Fruit fly (Drosophila melanogaster) whole organism, adult: Measurements from ENCODE around the gene CG33158.
A peak's percentile ranks its signal among the peaks of the same experiment; 100 is the strongest.

Experiments
- CG12768 ChIP-seq: fragments of 200-800 bp; sonication (Bioruptor generic); optimal IDR thresholded peaks from 2 replicates; lab custom pipeline; 2017; ENCODE audit warnings: missing biosample characterization, missing genetic modification characterization, mild to moderate bottlenecking, moderate library complexity, missing genetic modification reagents
- CG33017 ChIP-seq: fragments of 200-800 bp; sonication (Bioruptor generic); optimal IDR thresholded peaks from 2 replicates; lab custom pipeline; 2018; ENCODE audit warnings: missing biosample characterization, mild to moderate bottlenecking, missing genetic modification characterization, moderate library complexity
- CG5204 ChIP-seq: fragments of 200-800 bp; sonication (Bioruptor generic); optimal IDR thresholded peaks from 2 replicates; lab custom pipeline; 2016; ENCODE audit warnings: missing biosample characterization, missing genetic modification characterization
- CG7101 ChIP-seq: fragments of 200-800 bp; sonication (Bioruptor generic); optimal IDR thresholded peaks from 2 replicates; lab custom pipeline; 2018; ENCODE audit warnings: missing biosample characterization, mild to moderate bottlenecking, missing genetic modification characterization, moderate library complexity
- bab1 ChIP-seq: fragments of 200-800 bp; sonication (Bioruptor generic); optimal IDR thresholded peaks from 3 replicates; lab custom pipeline; 2019; ENCODE audit warnings: missing biosample characterization, mild to moderate bottlenecking, missing genetic modification characterization, moderate library complexity
- cic ChIP-seq: fragments of 200-800 bp; sonication (Bioruptor generic); optimal IDR thresholded peaks from 2 replicates; lab custom pipeline; 2017; ENCODE audit warnings: missing biosample characterization, mild to moderate bottlenecking, missing genetic modification characterization, moderate library complexity
- kay ChIP-seq: fragments of 200-800 bp; sonication (Bioruptor generic); peaks from one replicate; lab custom pipeline; 2016; ENCODE audit warnings: missing biosample characterization, missing genetic modification characterization, borderline replicate concordance
- ovo ChIP-seq: fragments of 200-800 bp; sonication (Bioruptor generic); optimal IDR thresholded peaks from 2 replicates; lab custom pipeline; 2016; ENCODE audit warnings: missing biosample characterization, missing genetic modification characterization
- toe ChIP-seq: fragments of 200-800 bp; sonication (Bioruptor generic); optimal IDR thresholded peaks from 2 replicates; lab custom pipeline; 2016; ENCODE audit warnings: missing biosample characterization, missing genetic modification characterization

DNA sequence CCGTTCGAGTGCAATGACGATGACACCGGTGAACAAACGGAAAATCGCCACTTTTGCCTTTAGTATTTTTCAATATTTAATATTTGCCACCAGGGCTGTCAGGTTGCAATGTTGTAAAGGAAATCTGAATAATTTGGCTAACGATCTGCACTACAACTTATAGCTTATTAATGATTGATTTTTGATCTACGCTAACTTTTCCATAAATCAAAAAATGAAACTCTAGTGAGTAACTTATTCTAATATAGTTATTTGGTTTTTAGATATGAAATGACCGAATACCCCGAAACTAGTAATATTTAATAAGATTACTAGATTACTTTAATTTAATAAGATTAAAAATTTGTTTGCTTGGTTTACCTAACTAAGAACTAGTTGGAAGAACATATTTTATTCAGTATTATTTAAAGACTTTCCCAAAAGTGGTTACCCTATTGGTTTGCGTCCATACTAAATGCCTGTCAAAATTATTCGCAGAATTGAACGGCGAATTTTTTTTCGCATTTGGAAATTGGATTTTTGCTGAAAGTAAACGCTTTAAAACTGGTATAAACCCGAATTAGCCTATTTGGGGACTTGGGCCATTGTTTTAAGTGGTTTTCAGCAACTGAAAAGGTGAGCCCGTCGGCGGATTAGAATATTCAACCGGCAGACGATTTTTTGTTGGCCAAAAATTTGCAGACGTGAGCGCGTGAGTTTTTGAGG, 33.4 kb upstream of the CG33158 start, which contains the start of the genes Agpat3 and RAF2:
- TF ChIP-seq toe (peak; percentile 60), kay (GFP tag; lab: Kevin White, UChicago) (no peak), CG5204 (GFP tag; lab: Kevin White, UChicago) (no peak), CG7101 (tag; lab: Kevin White, UChicago) (peak; percentile 7), ovo (GFP tag; lab: Kevin White, UChicago) (no peak), CG33017 (tag; lab: Kevin White, UChicago) (no peak), CG12768 (GFP tag; lab: Kevin White, UChicago) (no peak), bab1 (GFP tag; lab: Kevin White, UChicago) (no peak), cic (no peak)
